Fruit fly (Drosophila melanogaster) whole organism, embryonic: ENCODE results near the gene CG11741.
A peak's percentile ranks its signal among the peaks of the same experiment; 100 is the strongest.

Experiments used
- Abd-B ChIP-seq: fragments of 200-800 bp; sonication (Bioruptor generic); optimal IDR thresholded peaks from 2 replicates; lab custom pipeline; 2018; ENCODE audit warnings: missing biosample characterization, mild to moderate bottlenecking, missing genetic modification characterization, moderate library complexity
- Aef1 ChIP-seq: fragments of 200-800 bp; sonication (Bioruptor generic); IDR thresholded peaks from 3 replicates; pipeline ENCODE4 v1.3.6; 2022; ENCODE audit warnings: missing biosample characterization, missing genetic modification characterization
- BEAF-32 ChIP-seq: fragments of 200-800 bp; sonication (Bioruptor generic); optimal IDR thresholded peaks from 3 replicates; lab custom pipeline; 2017; ENCODE audit warnings: missing biosample characterization, missing genetic modification characterization, mild to moderate bottlenecking, moderate library complexity, missing genetic modification reagents
- Bgb ChIP-seq: fragments of 200-800 bp; sonication (Bioruptor generic); IDR thresholded peaks from 2 replicates; pipeline ENCODE4 v1.3.6; 2022; ENCODE audit warnings: missing biosample characterization, missing genetic modification characterization; ENCODE audit not compliant: partially characterized antibody
- CG12155 ChIP-seq: fragments of 200-800 bp; sonication (Bioruptor generic); optimal IDR thresholded peaks from 3 replicates; lab custom pipeline; 2016; ENCODE audit warnings: missing biosample characterization, missing genetic modification characterization
- CG12659 ChIP-seq: fragments of 200-800 bp; sonication (Bioruptor generic); optimal IDR thresholded peaks from 3 replicates; lab custom pipeline; 2017; ENCODE audit warnings: mild to moderate bottlenecking, missing biosample characterization, missing genetic modification reagents, missing genetic modification characterization
- CG13424 ChIP-seq: fragments of 200-800 bp; sonication (Bioruptor generic); optimal IDR thresholded peaks from 2 replicates; lab custom pipeline; 2019; ENCODE audit warnings: missing biosample characterization, mild to moderate bottlenecking, missing genetic modification characterization, moderate library complexity
- CG1602 ChIP-seq: fragments of 200-800 bp; sonication (Bioruptor generic); optimal IDR thresholded peaks from 3 replicates; lab custom pipeline; 2016; ENCODE audit warnings: missing biosample characterization, missing genetic modification characterization
- CG2116 ChIP-seq: fragments of 200-800 bp; sonication (Bioruptor generic); optimal IDR thresholded peaks from 3 replicates; lab custom pipeline; 2018; ENCODE audit warnings: missing biosample characterization, mild to moderate bottlenecking, missing genetic modification characterization
- CG30020 ChIP-seq: fragments of 200-800 bp; optimal IDR thresholded peaks from 2 replicates; lab custom pipeline; 2019; ENCODE audit warnings: missing biosample characterization, mild to moderate bottlenecking, missing genetic modification characterization, moderate library complexity
- CG32532 ChIP-seq: fragments of 200-800 bp; sonication (Bioruptor generic); IDR thresholded peaks from 2 replicates; pipeline ENCODE4 v1.3.6; 2022; ENCODE audit warnings: missing biosample characterization, missing genetic modification characterization
- CG34422 ChIP-seq: fragments of 200-800 bp; sonication (Bioruptor generic); IDR thresholded peaks from 3 replicates; pipeline ENCODE4 v1.3.6; 2022; ENCODE audit warnings: missing biosample characterization, missing genetic modification characterization
- CG3995 ChIP-seq: fragments of 200-800 bp; sonication (Bioruptor generic); optimal IDR thresholded peaks from 3 replicates; lab custom pipeline; 2016; ENCODE audit warnings: missing biosample characterization, missing genetic modification characterization
- CG6175 ChIP-seq: fragments of 200-800 bp; sonication (Bioruptor generic); IDR thresholded peaks from 3 replicates; pipeline ENCODE4 v1.3.6; 2022; ENCODE audit warnings: missing biosample characterization, missing genetic modification characterization
- CG6689 ChIP-seq: fragments of 200-800 bp; sonication (Bioruptor generic); IDR thresholded peaks from 2 replicates; pipeline ENCODE4 v1.3.6; 2022; ENCODE audit warnings: missing biosample characterization, missing genetic modification characterization
- CG9609 ChIP-seq: fragments of 200-800 bp; sonication (Bioruptor generic); optimal IDR thresholded peaks from 3 replicates; lab custom pipeline; 2016; ENCODE audit warnings: missing biosample characterization, missing genetic modification characterization
- CG9797 ChIP-seq: fragments of 200-800 bp; sonication (Bioruptor generic); optimal IDR thresholded peaks from 3 replicates; lab custom pipeline; 2018; ENCODE audit warnings: missing biosample characterization, mild to moderate bottlenecking, missing genetic modification characterization
- Chrac-16 ChIP-seq: fragments of 200-800 bp; sonication (Bioruptor generic); optimal IDR thresholded peaks from 3 replicates; lab custom pipeline; 2016; ENCODE audit warnings: missing biosample characterization, missing genetic modification characterization
- CoRest ChIP-seq: fragments of 200-800 bp; sonication (Bioruptor generic); optimal IDR thresholded peaks from 3 replicates; lab custom pipeline; 2018; ENCODE audit warnings: missing biosample characterization, mild to moderate bottlenecking, missing genetic modification characterization, moderate library complexity
- Dll ChIP-seq: fragments of 200-800 bp; sonication (Bioruptor generic); IDR thresholded peaks from 4 replicates; pipeline ENCODE4 v1.3.6; 2022; ENCODE audit warnings: missing biosample characterization, missing genetic modification characterization; ENCODE audit not compliant: partially characterized antibody
- Dp ChIP-seq: fragments of 200-800 bp; sonication (Bioruptor generic); optimal IDR thresholded peaks from 2 replicates; lab custom pipeline; 2018; ENCODE audit warnings: missing biosample characterization, mild to moderate bottlenecking, missing genetic modification characterization, moderate library complexity
- Dref ChIP-seq: fragments of 200-800 bp; sonication (Bioruptor generic); IDR thresholded peaks from 2 replicates; pipeline ENCODE4 v1.3.6; 2022; ENCODE audit warnings: missing biosample characterization, missing genetic modification characterization
- E2f2 ChIP-seq: fragments of 200-800 bp; sonication (Bioruptor generic); IDR thresholded peaks from 2 replicates; pipeline ENCODE4 v1.3.6; 2022; ENCODE audit warnings: missing biosample characterization, missing genetic modification characterization
- HLHmδ ChIP-seq: fragments of 200-800 bp; sonication (Bioruptor generic); optimal IDR thresholded peaks from 2 replicates; lab custom pipeline; 2018; ENCODE audit warnings: missing biosample characterization, mild to moderate bottlenecking, missing genetic modification characterization, moderate library complexity
- HmgZ ChIP-seq: fragments of 200-800 bp; sonication (Bioruptor generic); optimal IDR thresholded peaks from 2 replicates; lab custom pipeline; 2018; ENCODE audit warnings: missing biosample characterization, mild to moderate bottlenecking, missing genetic modification characterization
- MBD-R2 ChIP-seq: fragments of 200-800 bp; sonication (Bioruptor generic); IDR thresholded peaks from 2 replicates; pipeline ENCODE4 v1.3.6; 2022; ENCODE audit warnings: missing biosample characterization, missing genetic modification characterization
- Med ChIP-seq: fragments of 200-800 bp; sonication (Bioruptor generic); peaks from one replicate; lab custom pipeline; 2016; ENCODE audit warnings: missing biosample characterization, missing genetic modification characterization, mild to moderate bottlenecking, inconsistent platforms, moderate library complexity
- Nf-YC ChIP-seq: fragments of 200-800 bp; optimal IDR thresholded peaks from 3 replicates; lab custom pipeline; 2019; ENCODE audit warnings: missing biosample characterization, mild to moderate bottlenecking, missing genetic modification characterization, moderate library complexity
- Rfx ChIP-seq: fragments of 200-800 bp; sonication (Bioruptor generic); IDR thresholded peaks from 2 replicates; pipeline ENCODE4 v1.3.6; 2022; ENCODE audit warnings: missing biosample characterization, missing genetic modification characterization
- Scr ChIP-seq: fragments of 200-800 bp; sonication (Bioruptor generic); IDR thresholded peaks from 2 replicates; pipeline ENCODE4 v1.3.6; 2022; ENCODE audit warnings: missing biosample characterization, missing genetic modification characterization; ENCODE audit not compliant: partially characterized antibody
- Spps ChIP-seq: fragments of 200-800 bp; sonication (Bioruptor generic); optimal IDR thresholded peaks from 2 replicates; lab custom pipeline; 2018; ENCODE audit warnings: missing biosample characterization, mild to moderate bottlenecking, missing genetic modification characterization
- Sry-δ ChIP-seq: fragments of 200-800 bp; sonication (Bioruptor generic); optimal IDR thresholded peaks from 2 replicates; lab custom pipeline; 2016; ENCODE audit warnings: missing biosample characterization, missing genetic modification characterization
- amos ChIP-seq: fragments of 200-800 bp; sonication (Bioruptor generic); IDR thresholded peaks from 2 replicates; pipeline ENCODE4 v1.3.6; 2022; ENCODE audit warnings: missing biosample characterization, missing genetic modification characterization; ENCODE audit not compliant: partially characterized antibody
- bab2 ChIP-seq: fragments of 200-800 bp; sonication (Bioruptor generic); optimal IDR thresholded peaks from 2 replicates; lab custom pipeline; 2016; ENCODE audit warnings: missing biosample characterization, missing genetic modification characterization
- ham ChIP-seq: fragments of 200-800 bp; sonication (Bioruptor generic); IDR thresholded peaks from 2 replicates; pipeline ENCODE4 v1.3.6; 2022; ENCODE audit warnings: missing biosample characterization, missing genetic modification characterization
- ind ChIP-seq: fragments of 200-800 bp; sonication (Bioruptor generic); optimal IDR thresholded peaks from 3 replicates; lab custom pipeline; 2016; ENCODE audit warnings: missing biosample characterization, missing genetic modification characterization
- inv ChIP-seq: fragments of 200-800 bp; sonication (Bioruptor generic); IDR thresholded peaks from 2 replicates; pipeline ENCODE4 v1.3.6; 2022; ENCODE audit warnings: missing biosample characterization, missing genetic modification characterization; ENCODE audit not compliant: partially characterized antibody
- lilli ChIP-seq: fragments of 200-800 bp; sonication (Bioruptor generic); optimal IDR thresholded peaks from 3 replicates; lab custom pipeline; 2016; ENCODE audit warnings: missing biosample characterization, missing genetic modification characterization
- nerfin-1 ChIP-seq: fragments of 200-800 bp; sonication (Bioruptor generic); optimal IDR thresholded peaks from 3 replicates; lab custom pipeline; 2019; ENCODE audit warnings: missing biosample characterization, mild to moderate bottlenecking, missing genetic modification characterization, moderate library complexity
- pan ChIP-seq, 4 experiments: fragments of >200 bp in 3 of 4; fragments of 200-800 bp in 1 of 4; sonication (Bioruptor generic) in 1 of 4; optimal IDR thresholded peaks in 3 of 4; IDR thresholded peaks in 1 of 4; 2 replicates each; pipeline versions ENCODE4 v1.3.6 to Lab custom; 2017 to 2022; ENCODE audit warnings: missing biosample characterization in 2 of 4, missing genetic modification characterization in 2 of 4, mixed read lengths in 1 of 4
- pzg ChIP-seq: fragments of 200-800 bp; sonication (Bioruptor generic); optimal IDR thresholded peaks from 3 replicates; lab custom pipeline; 2018; ENCODE audit warnings: missing biosample characterization, mild to moderate bottlenecking, missing genetic modification characterization, moderate library complexity
- row ChIP-seq: fragments of 200-800 bp; sonication (Bioruptor generic); IDR thresholded peaks from 3 replicates; pipeline ENCODE4 v1.3.6; 2022; ENCODE audit warnings: missing biosample characterization, missing genetic modification characterization
- slbo ChIP-seq: fragments of 200-800 bp; sonication (Bioruptor generic); IDR thresholded peaks from 2 replicates; pipeline ENCODE4 v1.3.6; 2022; ENCODE audit warnings: missing biosample characterization, missing genetic modification characterization
- sob ChIP-seq: fragments of 200-800 bp; sonication (Bioruptor generic); IDR thresholded peaks from 2 replicates; pipeline ENCODE4 v1.3.6; 2022; ENCODE audit warnings: missing biosample characterization, missing genetic modification characterization
- stc ChIP-seq: fragments of 200-800 bp; sonication (Bioruptor generic); IDR thresholded peaks from 2 replicates; pipeline ENCODE4 v1.3.6; 2022; ENCODE audit warnings: missing biosample characterization, missing genetic modification characterization
- unc-4 ChIP-seq: fragments of 200-800 bp; sonication (Bioruptor generic); IDR thresholded peaks from 2 replicates; pipeline ENCODE4 v1.3.6; 2022; ENCODE audit warnings: missing biosample characterization, missing genetic modification characterization; ENCODE audit not compliant: partially characterized antibody
- vnd ChIP-seq: fragments of 200-800 bp; sonication (Bioruptor generic); IDR thresholded peaks from 3 replicates; pipeline ENCODE4 v1.3.6; 2022; ENCODE audit warnings: missing biosample characterization, missing genetic modification characterization; ENCODE audit not compliant: partially characterized antibody
- wek ChIP-seq: fragments of 200-800 bp; sonication (Bioruptor generic); optimal IDR thresholded peaks from 3 replicates; lab custom pipeline; 2018; ENCODE audit warnings: missing biosample characterization, mild to moderate bottlenecking, missing genetic modification characterization, moderate library complexity

Gene CG11741

DNA sequence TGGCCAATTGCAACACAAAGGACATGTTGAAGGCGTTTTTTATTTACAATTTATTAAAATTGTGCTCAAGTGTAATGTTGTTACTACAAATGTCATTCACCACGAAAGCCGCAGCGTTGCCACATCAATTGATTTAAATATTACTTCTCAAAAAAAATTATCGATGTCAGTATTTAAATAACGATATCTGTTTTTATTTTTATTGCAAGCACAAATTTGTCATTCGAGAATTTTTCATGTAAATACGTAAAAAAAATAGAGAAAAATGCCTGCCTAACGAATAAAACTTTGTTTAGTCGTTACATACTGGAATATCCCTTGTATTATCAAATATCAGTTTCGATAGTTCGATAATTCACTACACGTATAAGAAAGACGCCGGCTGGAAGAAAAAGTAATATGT is 33.8 kb upstream of the CG11741 start, which contains the start of the genes mRpS18A and CG31460:
Gene mRpS18A, minus strand, starts transcription at position 110 of the 403 bp plus-strand sequence.
Gene CG31460, plus strand, starts transcription at position 190 of the 403 bp plus-strand sequence.
- peak; percentile 22 for TF ChIP-seq CoRest
- peak; percentile 35 for TF ChIP-seq CG12659 (GFP tag; lab: Kevin White, UChicago)
- TF ChIP-seq CG9609 (GFP tag; lab: Kevin White, UChicago): peak; percentile 8
- peak; percentile 6 for TF ChIP-seq CG1602 (GFP tag; lab: Kevin White, UChicago)
- peak; percentile 78 for TF ChIP-seq Scr
- TF ChIP-seq ind: peak; percentile 12
- peak; percentile 65 for TF ChIP-seq row (GFP tag; lab: Robert Waterston, UW)
- TF ChIP-seq CG3995 (GFP tag; lab: Kevin White, UChicago): peak; percentile 81
- peak; percentile 62 for TF ChIP-seq inv (GFP tag; lab: Robert Waterston, UW)
- peak; percentile 87 for TF ChIP-seq Dll (GFP tag; lab: Robert Waterston, UW)
- no peak for TF ChIP-seq Nf-YC (tag; lab: Kevin White, UChicago)
- TF ChIP-seq Dref (GFP tag; lab: Robert Waterston, UW): peak; percentile 63
- peak; percentile 49; the same call in 1 of the 2 replicates for TF ChIP-seq MBD-R2 (GFP tag; lab: Robert Waterston, UW)
- peak; percentile 55 for TF ChIP-seq pzg
- peak; percentile 65 for TF ChIP-seq amos (GFP tag; lab: Robert Waterston, UW)
- TF ChIP-seq BEAF-32: peak; percentile 81
- TF ChIP-seq sob: no peak
- no peak for TF ChIP-seq Spps
- peak; percentile 5 for TF ChIP-seq CG12155
- TF ChIP-seq Sry-δ (GFP tag; lab: Kevin White, UChicago): peak; percentile 67
- TF ChIP-seq bab2: peak; percentile 7
- TF ChIP-seq CG34422 (GFP tag; lab: Robert Waterston, UW): peak; percentile 38; the same call in 2 of the 3 replicates
- TF ChIP-seq Chrac-16 (GFP tag; lab: Kevin White, UChicago): no peak
- TF ChIP-seq Dp: peak; percentile 23
- TF ChIP-seq ham (GFP tag; lab: Robert Waterston, UW): no peak
- TF ChIP-seq unc-4: peak; percentile 76
- peak; percentile 55 for TF ChIP-seq Bgb (GFP tag; lab: Robert Waterston, UW)
- TF ChIP-seq CG2116 (GFP tag; lab: Kevin White, UChicago): peak; percentile 61
- TF ChIP-seq HmgZ (tag; lab: Kevin White, UChicago): peak; percentile 28
- no peak for TF ChIP-seq CG6175
- TF ChIP-seq stc (GFP tag; lab: Robert Waterston, UW): no peak
- peak; percentile 29; the same call in 1 of the 2 replicates for TF ChIP-seq Rfx (GFP tag; lab: Robert Waterston, UW)
- TF ChIP-seq CG32532: peak; percentile 13; the same call in 1 of the 2 replicates
- TF ChIP-seq wek (GFP tag; lab: Kevin White, UChicago): peak; percentile 6
- TF ChIP-seq CG13424 (tag; lab: Kevin White, UChicago): no peak
- TF ChIP-seq Med (GFP tag; lab: Kevin White, UChicago): peak; percentile 57
- TF ChIP-seq CG30020: peak; percentile 14
- no peak for TF ChIP-seq nerfin-1 (tag; lab: Kevin White, UChicago)
- peak; percentile 30 for TF ChIP-seq Abd-B (GFP tag; lab: Kevin White, UChicago)
- peak; percentile 52 for TF ChIP-seq E2f2 (GFP tag; lab: Robert Waterston, UW)
- TF ChIP-seq Aef1 (GFP tag; lab: Robert Waterston, UW): 0 out of 3 replicates have a peak, but pooled peaks have one; percentile 14
- no peak for TF ChIP-seq HLHmδ (GFP tag; lab: Kevin White, UChicago)
- peak; percentile 33 for TF ChIP-seq lilli (GFP tag; lab: Kevin White, UChicago)
- peak; percentile 57; the same call in 1 of the 2 replicates for TF ChIP-seq slbo (GFP tag; lab: Robert Waterston, UW)
- peak; percentile 64; the same call in 2 of the 3 replicates for TF ChIP-seq vnd (GFP tag; lab: Robert Waterston, UW)
- no peak for TF ChIP-seq pan (optimal IDR thresholded peaks at IDR 0.05; lab: Kevin White, UChicago)
- peak in 1 of 2 experiments; percentile 22 for TF ChIP-seq pan (GFP tag; optimal IDR thresholded peaks at IDR 0.05 in 1 of 2, IDR thresholded peaks at IDR 0.05 in 1 of 2)
- TF ChIP-seq CG9797 (GFP tag; lab: Kevin White, UChicago): peak; percentile 1
- 0 out of 2 replicates have a peak, but pooled peaks have one; percentile 17 for TF ChIP-seq CG6689 (GFP tag; lab: Robert Waterston, UW)
